Worm (Caenorhabditis elegans) whole organism, midembryonic: ENCODE data around the gene F49E2.5.

Source experiments
- T22C8.4 ChIP-seq: fragments of 200-800 bp; sonication (Bioruptor generic); IDR thresholded peaks from 2 replicates; pipeline ENCODE4 v1.3.6; 2022; ENCODE audit warnings: missing genetic modification characterization, missing compliant biosample characterization
- cog-1 ChIP-seq: sonication (generic microtip); optimal IDR thresholded peaks from 2 replicates; lab custom pipeline; 2016; ENCODE audit warnings: missing genetic modification characterization, missing compliant biosample characterization
- ref-1 ChIP-seq: fragments of 200-800 bp; sonication (Bioruptor generic); conservative IDR thresholded peaks from 2 replicates; pipeline ENCODE4 v1.3.6; 2022; ENCODE audit warnings: missing genetic modification reagents, missing genetic modification characterization, missing compliant biosample characterization
- tab-1 ChIP-seq: fragments of 200-800 bp; sonication (Bioruptor generic); IDR thresholded peaks from 2 replicates; pipeline ENCODE4 v1.3.6; 2022; ENCODE audit warnings: missing genetic modification characterization, missing compliant biosample characterization
- ztf-29 ChIP-seq: fragments of 200-800 bp; sonication (Bioruptor generic); IDR thresholded peaks from 2 replicates; pipeline ENCODE4 v1.3.6; 2022; ENCODE audit warnings: missing genetic modification reagents, missing genetic modification characterization, missing compliant biosample characterization

- TF ChIP-seq T22C8.4 (GFP tag; lab: Robert Waterston, UW) (no peak), ztf-29 (no peak), ref-1 (no peak), tab-1 (GFP tag; lab: Robert Waterston, UW) (no peak), cog-1 (tag; lab: Kevin White, UChicago) (no peak)
Observed at ce11 chrX:9556038-9556437, 12.6 kb downstream of the F49E2.5 start.
